Fruit fly (Drosophila melanogaster): ENCODE measurements around the gene frc.

frc gene

DNA sequence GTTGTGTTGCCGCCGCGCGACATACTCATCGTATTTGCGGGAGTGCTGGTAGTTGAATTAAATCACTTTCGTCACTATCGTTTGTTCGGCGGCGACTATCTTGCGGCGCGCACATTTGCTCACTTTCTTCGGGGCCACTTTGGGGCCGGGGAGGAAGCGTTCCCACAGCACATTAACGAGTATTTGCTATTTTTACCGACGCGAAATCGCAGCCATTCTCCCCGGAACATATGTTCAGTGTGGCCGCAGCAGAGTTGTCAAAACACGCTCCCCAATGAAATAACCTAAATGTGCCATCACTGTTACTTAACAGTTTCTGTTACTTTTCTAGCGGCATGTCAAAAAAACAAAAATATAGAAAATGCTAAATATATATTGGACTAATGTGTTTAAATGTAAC is at the start of gene frc:
Gene frc (minus strand): TSS at position 244 of the 400 bp plus-strand sequence.
- no peak for TF ChIP-seq h (optimal IDR thresholded peaks at IDR 0.05)
- TF ChIP-seq Sin3A (optimal IDR thresholded peaks at IDR 0.05) = no peak
- no peak for TF ChIP-seq insv (optimal IDR thresholded peaks at IDR 0.05)
- no peak for TF ChIP-seq ttk (optimal IDR thresholded peaks at IDR 0.05)
- no peak for TF ChIP-seq Myc (optimal IDR thresholded peaks at IDR 0.05)
- no peak for TF ChIP-seq psq (optimal IDR thresholded peaks at IDR 0.05)

dm6 chr3L:17478826-17479225 is 45.8 kb upstream of the frc start, which contains the start of the genes CG13733 and qjt:
Gene CG13733, minus strand, starts transcription at chr3L:17478926.
Gene qjt, plus strand, starts transcription at chr3L:17479096.
- no peak for TF ChIP-seq ttk (optimal IDR thresholded peaks at IDR 0.05)

DNA sequence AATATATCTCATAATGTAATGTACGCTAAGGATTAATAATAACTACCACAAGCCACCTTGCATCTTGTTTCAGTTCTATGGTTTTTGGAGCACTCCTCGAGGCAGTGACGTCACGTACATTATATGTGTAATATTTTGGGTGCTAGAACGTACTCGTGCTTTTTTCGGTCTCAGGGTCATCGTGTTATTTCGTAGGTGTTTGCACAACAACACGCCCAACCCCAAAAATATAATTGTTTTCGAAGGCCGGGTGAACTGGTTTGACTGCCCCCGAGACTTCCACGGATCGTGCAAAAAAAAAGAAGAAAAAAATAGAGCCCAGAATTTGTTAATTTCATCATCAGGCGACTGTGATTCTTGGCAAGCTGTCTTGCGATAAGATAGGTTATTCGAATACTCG is 43.5 kb upstream of the frc start:
- TF ChIP-seq psq (optimal IDR thresholded peaks at IDR 0.05) (no peak), ttk (optimal IDR thresholded peaks at IDR 0.05) (no peak), Myc (optimal IDR thresholded peaks at IDR 0.05) (no peak), h (optimal IDR thresholded peaks at IDR 0.05) (no peak), insv (optimal IDR thresholded peaks at IDR 0.05) (no peak), Sin3A (optimal IDR thresholded peaks at IDR 0.05) (no peak)

DNA sequence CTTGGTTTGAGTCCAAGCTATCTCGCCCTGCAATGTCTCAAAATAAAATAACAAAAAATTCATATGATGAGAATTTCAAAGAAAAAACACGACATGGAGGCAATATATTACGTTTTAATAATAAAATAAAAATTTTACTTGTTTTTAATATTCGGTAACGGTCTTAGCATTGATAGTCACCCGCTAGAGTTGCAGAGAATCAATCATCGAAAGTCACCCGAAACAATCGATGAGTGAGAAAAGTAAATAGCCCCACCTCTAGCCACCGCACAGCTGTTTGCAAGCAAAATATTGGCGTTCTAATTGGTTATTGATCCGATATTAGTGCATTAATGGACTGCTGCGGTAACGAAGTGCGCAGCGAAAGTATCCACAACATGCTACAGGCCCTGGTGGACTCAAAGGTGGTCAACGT is 43.0 kb upstream of the frc start, which contains the start of gene CG34250:
Gene CG34250 (plus strand): TSS at position 244 of the 415 bp plus-strand sequence.
- no peak for TF ChIP-seq ttk (optimal IDR thresholded peaks at IDR 0.05)
- no peak for TF ChIP-seq insv (optimal IDR thresholded peaks at IDR 0.05)
- no peak for TF ChIP-seq Myc (optimal IDR thresholded peaks at IDR 0.05)
- no peak for TF ChIP-seq Sin3A (optimal IDR thresholded peaks at IDR 0.05)
- no peak for TF ChIP-seq h (optimal IDR thresholded peaks at IDR 0.05)
- no peak for TF ChIP-seq psq (optimal IDR thresholded peaks at IDR 0.05)

DNA sequence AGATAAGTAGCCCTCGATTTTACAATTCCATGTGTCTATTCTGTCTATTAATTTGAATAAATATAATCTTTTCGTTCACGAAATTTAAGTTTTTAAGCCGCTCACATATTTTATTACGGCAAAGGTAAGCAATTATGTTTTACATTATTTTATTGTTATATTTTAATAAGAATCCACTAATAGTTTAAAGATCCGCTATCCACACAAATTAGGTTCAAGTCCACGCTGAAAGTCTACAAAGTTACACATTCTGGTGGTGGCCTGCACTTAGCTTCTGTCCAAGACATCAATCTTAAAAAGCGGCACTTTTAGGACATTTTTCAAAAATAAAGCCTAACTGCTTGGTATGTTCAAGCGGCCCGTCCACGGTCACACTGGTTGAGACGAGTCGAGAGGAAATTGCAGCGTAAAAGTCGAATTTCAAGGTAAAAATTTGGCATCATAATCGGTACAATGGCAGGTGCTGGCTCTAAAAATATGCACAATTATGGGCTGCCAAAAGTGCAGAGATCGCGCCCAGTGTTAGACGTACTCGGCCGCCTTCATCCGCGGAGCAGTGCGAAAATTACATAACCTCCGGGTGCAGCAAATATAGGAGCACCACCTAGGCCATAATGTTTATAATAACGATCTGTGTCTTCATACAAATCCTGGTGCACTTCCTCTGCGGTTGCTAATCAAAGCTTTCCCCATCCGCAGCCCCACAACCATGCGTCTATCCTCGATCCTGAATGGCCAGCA is 41.9 kb upstream of the frc start, which contains the start of the genes UQCR-Q and CG46525:
Gene UQCR-Q (plus strand): TSS at position 51 of the 741 bp plus-strand sequence.
Gene CG46525 (plus strand): TSS at position 510 of the 741 bp plus-strand sequence.
- TF ChIP-seq Sin3A (optimal IDR thresholded peaks at IDR 0.05) (no peak), h (optimal IDR thresholded peaks at IDR 0.05) (no peak), psq (optimal IDR thresholded peaks at IDR 0.05) (no peak), insv (optimal IDR thresholded peaks at IDR 0.05) (no peak), Myc (optimal IDR thresholded peaks at IDR 0.05) (no peak), ttk (optimal IDR thresholded peaks at IDR 0.05) (no peak)

- TF ChIP-seq ttk (optimal IDR thresholded peaks at IDR 0.05) = no peak
- no peak for TF ChIP-seq Myc (optimal IDR thresholded peaks at IDR 0.05)
- TF ChIP-seq h (optimal IDR thresholded peaks at IDR 0.05) = no peak
- no peak for TF ChIP-seq Sin3A (optimal IDR thresholded peaks at IDR 0.05)
- no peak for TF ChIP-seq psq (optimal IDR thresholded peaks at IDR 0.05)
- no peak for TF ChIP-seq insv (optimal IDR thresholded peaks at IDR 0.05)
Measured at dm6 chr3L:17473889-17474288, 40.9 kb upstream of the frc start.

DNA sequence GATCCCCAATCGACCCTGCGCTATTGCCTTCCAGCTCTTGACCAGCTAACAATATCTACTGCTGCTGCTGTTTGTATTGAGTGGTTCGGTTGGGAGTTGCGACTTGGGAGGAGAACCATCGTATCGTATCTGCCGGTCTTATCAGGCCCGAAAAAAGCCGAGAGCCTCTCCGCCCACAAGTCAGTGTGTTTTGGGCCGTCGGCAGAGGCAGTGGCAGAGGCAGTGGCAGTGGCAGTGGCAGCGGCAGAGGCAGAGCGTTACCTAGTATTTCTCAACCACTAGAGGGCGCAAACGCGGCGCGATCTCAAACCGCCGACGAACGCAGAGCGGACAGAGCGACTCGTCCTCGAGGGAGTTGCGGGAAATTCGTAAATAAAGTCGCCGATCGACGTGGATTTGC is 37.1 kb upstream of the frc start, which contains the start of gene SecCl:
Gene SecCl (plus strand): TSS at position 18 of the 400 bp plus-strand sequence.
- TF ChIP-seq Sin3A (optimal IDR thresholded peaks at IDR 0.05) = no peak
- no peak for TF ChIP-seq ttk (optimal IDR thresholded peaks at IDR 0.05)
- TF ChIP-seq Myc (optimal IDR thresholded peaks at IDR 0.05) = no peak
- TF ChIP-seq h (optimal IDR thresholded peaks at IDR 0.05) = no peak

dm6 chr3L:17465804-17466203 is 32.8 kb upstream of the frc start, which contains the start of gene QIL1:
Gene QIL1, plus strand, starts transcription at chr3L:17465945.
- no peak for TF ChIP-seq h (optimal IDR thresholded peaks at IDR 0.05)

dm6 chr3L:17462474-17462873 is 29.5 kb upstream of the frc start:
- TF ChIP-seq Myc (optimal IDR thresholded peaks at IDR 0.05) = no peak
- no peak for TF ChIP-seq Sin3A (optimal IDR thresholded peaks at IDR 0.05)
- no peak for TF ChIP-seq h (optimal IDR thresholded peaks at IDR 0.05)

- TF ChIP-seq Myc (optimal IDR thresholded peaks at IDR 0.05) (no peak), psq (optimal IDR thresholded peaks at IDR 0.05) (no peak), h (optimal IDR thresholded peaks at IDR 0.05) (no peak), insv (optimal IDR thresholded peaks at IDR 0.05) (no peak), Sin3A (optimal IDR thresholded peaks at IDR 0.05) (no peak), ttk (optimal IDR thresholded peaks at IDR 0.05) (no peak)
Measured at dm6 chr3L:17461369-17462012, 28.5 kb upstream of the frc start.

DNA sequence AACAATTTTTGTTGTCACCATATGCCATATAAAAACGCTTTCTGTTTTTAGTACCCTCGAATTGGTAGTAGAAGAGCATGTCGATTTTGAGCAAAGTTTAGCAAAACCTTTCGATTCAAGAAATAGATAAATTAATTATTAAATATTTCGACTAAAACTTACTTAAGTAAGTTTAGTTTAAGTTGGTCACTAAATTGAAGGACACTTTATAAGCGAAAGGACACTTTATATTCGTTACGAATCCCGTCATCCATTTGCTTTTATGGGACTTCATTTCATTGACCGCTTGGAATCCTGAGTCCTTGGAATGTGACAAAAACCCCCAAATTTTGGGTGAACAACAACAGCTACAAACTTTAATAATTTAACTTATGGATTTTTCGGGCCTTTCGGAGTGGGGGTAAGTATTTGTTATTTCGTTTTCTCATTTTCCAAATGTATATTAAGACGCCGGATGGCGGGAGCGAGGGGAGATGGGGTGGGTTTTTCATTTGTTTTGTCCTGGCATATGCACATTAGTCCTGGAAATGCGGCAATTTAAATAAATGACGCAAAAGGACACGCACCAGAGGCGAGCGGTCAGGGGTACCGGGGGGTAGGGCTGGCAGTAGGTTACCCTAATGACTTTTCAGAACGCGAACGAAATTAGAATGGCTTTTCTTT is 26.0 kb upstream of the frc start:
- no peak for TF ChIP-seq h (optimal IDR thresholded peaks at IDR 0.05)
- no peak for TF ChIP-seq Myc (optimal IDR thresholded peaks at IDR 0.05)
- TF ChIP-seq psq (optimal IDR thresholded peaks at IDR 0.05) = no peak
- no peak for TF ChIP-seq ttk (optimal IDR thresholded peaks at IDR 0.05)
- TF ChIP-seq Sin3A (optimal IDR thresholded peaks at IDR 0.05) = no peak
- TF ChIP-seq insv (optimal IDR thresholded peaks at IDR 0.05) = no peak

- TF ChIP-seq Myc (optimal IDR thresholded peaks at IDR 0.05) (no peak), Sin3A (optimal IDR thresholded peaks at IDR 0.05) (no peak), ttk (optimal IDR thresholded peaks at IDR 0.05) (no peak), h (optimal IDR thresholded peaks at IDR 0.05) (no peak), insv (optimal IDR thresholded peaks at IDR 0.05) (no peak), psq (optimal IDR thresholded peaks at IDR 0.05) (no peak)
Measured at dm6 chr3L:17457695-17458242, 24.8 kb upstream of the frc start.
